Fruit fly (Drosophila melanogaster): ENCODE measurements around the gene Rrp47.

Gene Rrp47

DNA sequence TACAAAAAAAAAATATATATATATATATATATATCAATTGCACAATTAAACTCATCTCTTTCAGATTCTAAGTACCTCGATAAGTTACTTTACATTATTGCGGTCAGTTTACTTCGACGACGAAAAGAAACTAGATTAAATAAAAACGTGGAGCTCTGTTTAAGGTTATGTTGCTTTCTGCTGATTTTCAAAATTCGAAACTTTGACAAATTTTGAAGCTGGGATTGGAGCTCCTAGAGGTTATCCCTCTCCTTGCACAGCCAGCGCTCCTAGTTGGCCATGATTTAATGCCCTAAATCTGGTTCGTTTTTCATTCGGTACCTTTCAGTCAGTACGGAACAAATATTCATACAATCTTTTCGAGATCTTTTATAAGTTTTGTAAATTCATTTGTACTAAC, 31.9 kb downstream of the Rrp47 start, which contains the start of gene CG42766:
CG42766 (plus strand) TSS at position 301 of the 400 bp plus-strand sequence.
- no peak for TF ChIP-seq noc (tag; optimal IDR thresholded peaks at IDR 0.05)

DNA sequence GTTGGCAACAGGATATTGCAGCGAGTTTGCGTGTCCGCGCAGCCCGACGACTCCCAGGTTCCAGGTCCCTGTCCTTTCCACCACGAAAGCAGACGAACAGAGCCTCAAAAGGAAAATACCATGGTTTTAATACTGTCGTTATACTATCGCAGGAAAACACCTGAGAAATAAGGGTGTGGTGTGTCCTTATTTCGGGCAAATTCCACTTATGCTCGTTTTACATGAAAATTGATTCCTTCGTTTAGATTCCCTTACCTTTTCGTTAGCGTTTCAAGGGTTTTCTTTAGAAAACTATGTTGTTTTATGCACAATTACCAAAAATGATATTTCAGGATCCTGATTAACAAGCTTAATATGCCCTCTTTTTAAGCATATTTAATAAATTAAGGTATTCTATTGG, 38.1 kb downstream of the Rrp47 start, which contains the start of gene Cep164:
Cep164 (minus strand) TSS at position 101 of the 400 bp plus-strand sequence.
- TF ChIP-seq noc (tag; optimal IDR thresholded peaks at IDR 0.05): no peak

DNA sequence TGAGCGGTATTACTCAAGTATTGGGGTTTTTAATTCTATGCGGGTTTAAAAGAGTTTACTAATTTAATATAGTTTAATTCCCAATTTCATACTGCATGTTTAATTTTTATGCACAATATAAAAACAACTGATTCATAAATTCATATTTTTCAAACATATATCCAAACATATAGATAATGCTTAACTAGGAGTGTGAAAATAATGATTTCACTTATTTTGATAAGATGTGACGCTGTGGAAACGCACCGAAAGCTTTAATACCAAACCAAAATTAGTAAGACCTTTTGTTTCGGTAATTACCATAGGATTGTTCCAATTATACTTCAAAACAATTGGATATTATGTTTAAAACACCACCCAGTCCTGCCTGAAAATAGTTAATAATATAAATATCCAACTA, 38.8 kb downstream of the Rrp47 start, which contains the start of gene Slc25A46a:
Slc25A46a (plus strand) TSS at position 272 of the 400 bp plus-strand sequence.
- TF ChIP-seq noc (tag; optimal IDR thresholded peaks at IDR 0.05): no peak

DNA sequence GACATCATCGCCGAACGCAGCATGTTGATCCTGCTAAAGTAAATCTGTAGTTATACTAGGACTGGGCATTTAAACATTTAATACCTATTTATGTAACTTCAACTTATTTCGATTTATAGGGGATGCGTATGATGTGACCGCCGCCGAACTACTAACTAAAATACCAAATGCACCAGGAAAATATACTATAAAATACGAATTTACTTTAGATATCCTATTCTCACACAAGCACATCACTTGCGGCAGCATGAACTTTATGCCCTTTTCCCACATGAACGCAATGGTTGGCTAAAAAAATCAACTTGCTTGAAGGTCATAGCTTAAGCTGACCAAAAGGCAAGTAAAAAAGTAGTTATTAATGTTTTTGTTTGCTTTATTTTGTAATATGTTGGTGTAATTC, 42.0 kb downstream of the Rrp47 start, which contains the start of gene ND-20:
ND-20 (minus strand) TSS at position 155 of the 400 bp plus-strand sequence.
- TF ChIP-seq noc (tag; optimal IDR thresholded peaks at IDR 0.05): no peak

DNA sequence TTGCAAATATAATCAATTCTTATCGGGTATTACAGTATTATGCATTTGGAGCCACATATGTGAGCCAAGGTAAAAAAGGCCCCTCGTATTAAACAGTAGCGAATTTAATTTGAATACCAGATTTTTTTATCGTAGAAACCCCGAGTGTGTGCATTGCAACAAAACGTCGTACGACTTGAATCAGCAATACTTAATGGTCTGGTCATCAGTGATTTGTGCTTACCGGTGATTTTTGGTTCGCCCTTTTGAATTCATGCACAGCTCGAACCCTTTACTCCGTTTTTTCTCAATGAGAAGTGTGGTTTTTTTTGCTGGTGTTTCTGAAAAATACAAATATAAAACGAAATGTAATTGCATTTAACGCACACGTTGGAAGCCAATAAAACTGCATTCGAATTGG, 44.9 kb downstream of the Rrp47 start:
- TF ChIP-seq noc (tag; optimal IDR thresholded peaks at IDR 0.05): no peak

DNA sequence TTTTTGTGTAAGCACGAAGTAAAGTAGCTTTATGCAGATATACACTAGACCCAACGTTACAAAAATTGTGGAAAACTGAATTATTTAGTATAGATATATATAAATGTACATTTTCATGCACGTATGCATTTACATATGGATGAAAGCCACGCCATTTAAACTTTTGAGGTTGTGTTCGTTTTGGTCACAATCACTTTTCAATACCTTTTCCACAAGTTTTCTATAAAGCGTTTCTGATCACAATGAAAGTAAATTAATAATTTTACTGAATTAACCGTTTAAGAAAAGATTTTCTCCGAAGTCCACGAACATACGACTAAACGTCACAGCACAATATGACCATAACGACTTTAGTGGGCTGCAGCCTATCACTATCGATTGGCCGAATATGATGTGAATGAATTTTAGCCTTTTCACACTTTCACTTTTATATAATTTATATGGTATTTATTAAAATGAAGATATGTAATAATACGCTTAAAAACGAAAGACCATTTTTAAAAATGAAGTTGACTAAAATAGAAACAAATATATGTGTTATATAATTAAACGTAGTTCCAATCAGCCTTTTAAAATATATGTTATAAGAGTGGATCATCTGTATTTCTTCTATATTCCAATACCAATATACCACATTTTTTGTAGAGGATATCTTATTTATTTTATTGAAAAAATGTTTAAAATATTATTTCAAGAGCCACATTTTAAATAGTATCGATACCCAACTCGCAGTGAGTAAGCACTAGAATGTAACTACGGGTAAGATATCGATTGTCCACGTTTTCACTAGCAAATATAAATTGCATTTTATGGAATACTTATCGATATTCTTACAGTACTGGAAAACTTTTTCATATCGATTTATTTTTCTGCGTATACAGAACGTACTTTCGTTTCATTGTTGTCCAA, 47.2 kb downstream of the Rrp47 start, which contains the start of the genes CG46312, eIF5 and exd:
CG46312 (minus strand) TSS at position 357 of the 909 bp plus-strand sequence.
eIF5 (minus strand) TSS at position 357 of the 909 bp plus-strand sequence.
exd (plus strand) TSS at position 851 of the 909 bp plus-strand sequence.
- TF ChIP-seq noc (tag; optimal IDR thresholded peaks at IDR 0.05): no peak

DNA sequence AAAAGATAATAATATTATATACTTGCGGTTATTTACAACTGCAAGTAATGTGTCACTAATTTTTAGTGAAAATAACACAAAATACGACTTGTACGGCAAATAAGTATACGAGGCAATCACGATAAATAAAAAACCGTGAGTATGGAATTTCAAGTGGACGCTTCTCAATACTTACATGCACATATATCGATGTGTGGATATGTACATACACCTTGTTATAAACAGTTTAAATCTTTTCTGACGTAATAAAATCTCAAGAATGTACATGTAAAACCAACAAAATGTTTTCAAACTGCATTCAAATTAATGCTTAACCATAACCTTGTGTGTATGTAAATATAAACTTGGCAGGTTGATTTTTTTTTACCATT, 47.8 kb downstream of the Rrp47 start:
- TF ChIP-seq noc (tag; optimal IDR thresholded peaks at IDR 0.05): no peak
